Fruit fly (Drosophila melanogaster) whole organism, embryonic: ENCODE measurements around the gene CG13829.

Experiments used
- Atf-2 ChIP-seq: fragments of 200-800 bp; sonication (Bioruptor generic); optimal IDR thresholded peaks from 2 replicates; lab custom pipeline; 2016; ENCODE audit warnings: missing biosample characterization, missing genetic modification characterization
- CG10267 ChIP-seq: fragments of 200-800 bp; sonication (Bioruptor generic); optimal IDR thresholded peaks from 2 replicates; lab custom pipeline; 2018; ENCODE audit warnings: missing biosample characterization, mild to moderate bottlenecking, missing genetic modification characterization, moderate library complexity
- CG11695 ChIP-seq: fragments of 200-800 bp; sonication (Bioruptor generic); IDR thresholded peaks from 3 replicates; pipeline ENCODE4 v1.3.6; 2022; ENCODE audit warnings: missing biosample characterization, missing genetic modification characterization
- CG12071 ChIP-seq: fragments of 200-800 bp; sonication (Bioruptor generic); optimal IDR thresholded peaks from 3 replicates; lab custom pipeline; 2018; ENCODE audit warnings: missing biosample characterization, mild to moderate bottlenecking, missing genetic modification characterization
- CG12942 ChIP-seq: fragments of 200-800 bp; sonication (Bioruptor generic); optimal IDR thresholded peaks from 3 replicates; lab custom pipeline; 2016; ENCODE audit warnings: missing biosample characterization, missing genetic modification characterization
- CG13624 ChIP-seq: fragments of 200-800 bp; sonication (Bioruptor generic); optimal IDR thresholded peaks from 2 replicates; lab custom pipeline; 2016; ENCODE audit warnings: missing biosample characterization, missing genetic modification characterization
- CG13894 ChIP-seq: fragments of 200-800 bp; sonication (Bioruptor generic); optimal IDR thresholded peaks from 3 replicates; lab custom pipeline; 2018; ENCODE audit warnings: missing biosample characterization, mild to moderate bottlenecking, missing genetic modification characterization, moderate library complexity
- CG16779 ChIP-seq: fragments of 200-800 bp; sonication (Bioruptor generic); IDR thresholded peaks from 2 replicates; pipeline ENCODE4 v1.3.6; 2022; ENCODE audit warnings: missing biosample characterization, missing genetic modification characterization
- CG17328 ChIP-seq: fragments of 200-800 bp; sonication (Bioruptor generic); IDR thresholded peaks from 2 replicates; pipeline ENCODE4 v1.3.6; 2022; ENCODE audit warnings: missing biosample characterization, missing genetic modification characterization
- CG17612 ChIP-seq: fragments of 200-800 bp; sonication (Bioruptor generic); IDR thresholded peaks from 2 replicates; pipeline ENCODE4 v1.3.6; 2022; ENCODE audit warnings: missing biosample characterization, missing genetic modification characterization
- CG3065 ChIP-seq: fragments of 200-800 bp; sonication (Bioruptor generic); optimal IDR thresholded peaks from 2 replicates; lab custom pipeline; 2016; ENCODE audit warnings: missing biosample characterization, missing genetic modification characterization
- CG4328 ChIP-seq: fragments of 200-800 bp; sonication (Bioruptor generic); optimal IDR thresholded peaks from 3 replicates; lab custom pipeline; 2017; ENCODE audit warnings: missing biosample characterization, missing genetic modification reagents, missing genetic modification characterization
- CG4360 ChIP-seq: fragments of 200-800 bp; sonication (Bioruptor generic); IDR thresholded peaks from 2 replicates; pipeline ENCODE4 v1.3.6; 2022; ENCODE audit warnings: missing biosample characterization, missing genetic modification characterization
- CG5180 ChIP-seq: fragments of 200-800 bp; sonication (Bioruptor generic); optimal IDR thresholded peaks from 3 replicates; lab custom pipeline; 2017; ENCODE audit warnings: missing biosample characterization, missing genetic modification characterization, mild to moderate bottlenecking, moderate library complexity, missing genetic modification reagents
- CG7357 ChIP-seq: fragments of 200-800 bp; sonication (Bioruptor generic); IDR thresholded peaks from 3 replicates; pipeline ENCODE4 v1.3.6; 2022; ENCODE audit warnings: missing biosample characterization, missing genetic modification characterization
- CG7372 ChIP-seq: fragments of 200-800 bp; sonication (Bioruptor generic); IDR thresholded peaks from 2 replicates; pipeline ENCODE4 v1.3.6; 2022; ENCODE audit warnings: missing biosample characterization, missing genetic modification characterization
- CG7928 ChIP-seq: fragments of 200-800 bp; sonication (Bioruptor generic); optimal IDR thresholded peaks from 2 replicates; lab custom pipeline; 2017; ENCODE audit warnings: missing biosample characterization, mild to moderate bottlenecking, missing genetic modification characterization
- CHES-1-like ChIP-seq: fragments of 200-800 bp; sonication (Bioruptor generic); optimal IDR thresholded peaks from 2 replicates; lab custom pipeline; 2016; ENCODE audit warnings: missing biosample characterization, missing genetic modification characterization
- D19B ChIP-seq: fragments of 200-800 bp; sonication (Bioruptor generic); optimal IDR thresholded peaks from 2 replicates; lab custom pipeline; 2017; ENCODE audit warnings: missing biosample characterization, mild to moderate bottlenecking, missing genetic modification characterization
- Deaf1 ChIP-seq: fragments of 200-800 bp; optimal IDR thresholded peaks from 3 replicates; lab custom pipeline; 2019; ENCODE audit warnings: missing biosample characterization, mild to moderate bottlenecking, missing genetic modification characterization, moderate library complexity
- Eip74EF ChIP-seq, 2 experiments: fragments of 200-800 bp in 1 of 2; fragments of >200 bp in 1 of 2; sonication (Bioruptor generic) in 1 of 2; optimal IDR thresholded peaks; 2 replicates each; lab custom pipeline; 2017 to 2019; ENCODE audit warnings: missing biosample characterization in 2 of 2, missing genetic modification characterization in 2 of 2, mild to moderate bottlenecking in 1 of 2, moderate library complexity in 1 of 2
- Fer2 ChIP-seq: fragments of 200-800 bp; sonication (Bioruptor generic); optimal IDR thresholded peaks from 2 replicates; lab custom pipeline; 2018; ENCODE audit warnings: missing biosample characterization, mild to moderate bottlenecking, missing genetic modification characterization, moderate library complexity
- H15 ChIP-seq: fragments of 200-800 bp; sonication (Bioruptor generic); IDR thresholded peaks from 3 replicates; pipeline ENCODE4 v1.3.6; 2022; ENCODE audit warnings: missing biosample characterization, missing genetic modification characterization
- Lhr ChIP-seq: fragments of 200-800 bp; sonication (Bioruptor generic); optimal IDR thresholded peaks from 3 replicates; lab custom pipeline; 2017; ENCODE audit warnings: mild to moderate bottlenecking, missing biosample characterization, missing genetic modification reagents, missing genetic modification characterization
- Lim3 ChIP-seq: fragments of 200-800 bp; sonication (Bioruptor generic); IDR thresholded peaks from 2 replicates; pipeline ENCODE4 v1.3.6; 2022; ENCODE audit warnings: missing biosample characterization, missing genetic modification characterization
- Nf-YB ChIP-seq: fragments of 200-800 bp; sonication (Bioruptor generic); optimal IDR thresholded peaks from 3 replicates; lab custom pipeline; 2019; ENCODE audit warnings: missing biosample characterization, mild to moderate bottlenecking, missing genetic modification characterization, moderate library complexity
- PHDP ChIP-seq: fragments of 200-800 bp; sonication (Bioruptor generic); optimal IDR thresholded peaks from 3 replicates; lab custom pipeline; 2018; ENCODE audit warnings: missing biosample characterization, mild to moderate bottlenecking, missing genetic modification characterization, moderate library complexity
- Rx ChIP-seq: fragments of 200-800 bp; sonication (Bioruptor generic); IDR thresholded peaks from 2 replicates; pipeline ENCODE4 v1.3.6; 2022; ENCODE audit warnings: missing biosample characterization, missing genetic modification characterization
- Scr ChIP-seq: fragments of 200-800 bp; sonication (Bioruptor generic); IDR thresholded peaks from 2 replicates; pipeline ENCODE4 v1.3.6; 2022; ENCODE audit warnings: missing biosample characterization, missing genetic modification characterization; ENCODE audit not compliant: partially characterized antibody
- Trl ChIP-seq, 3 experiments: fragments of >200 bp in 2 of 3; fragments of 200-800 bp in 1 of 3; sonication (Bioruptor generic) in 1 of 3; optimal IDR thresholded peaks; 2 replicates in 1 of 3; 3 replicates in 2 of 3; lab custom pipeline; 2016 to 2017; ENCODE audit warnings: missing biosample characterization in 1 of 3, missing genetic modification characterization in 1 of 3
- ap ChIP-seq: fragments of 200-800 bp; sonication (Bioruptor generic); IDR thresholded peaks from 2 replicates; pipeline ENCODE4 v1.3.6; 2022; ENCODE audit warnings: missing biosample characterization, missing genetic modification characterization
- bcd ChIP-seq: fragments of 200-800 bp; sonication (Bioruptor generic); optimal IDR thresholded peaks from 2 replicates; lab custom pipeline; 2017; ENCODE audit warnings: missing biosample characterization, mild to moderate bottlenecking, missing genetic modification characterization
- bigmax ChIP-seq: fragments of 200-800 bp; sonication (Bioruptor generic); optimal IDR thresholded peaks from 2 replicates; lab custom pipeline; 2018; ENCODE audit warnings: missing biosample characterization, mild to moderate bottlenecking, missing genetic modification characterization
- cad ChIP-seq: fragments of >200 bp; optimal IDR thresholded peaks from 2 replicates; lab custom pipeline; 2017; ENCODE audit warnings: missing biosample characterization, missing genetic modification characterization
- cg ChIP-seq: fragments of 200-800 bp; sonication (Bioruptor generic); optimal IDR thresholded peaks from 3 replicates; lab custom pipeline; 2019; ENCODE audit warnings: missing biosample characterization, mild to moderate bottlenecking, missing genetic modification characterization, moderate library complexity
- ci ChIP-seq: fragments of 200-800 bp; sonication (Bioruptor generic); IDR thresholded peaks from 3 replicates; pipeline ENCODE4 v1.3.6; 2022; ENCODE audit warnings: missing biosample characterization, missing genetic modification characterization
- croc ChIP-seq: fragments of 200-800 bp; sonication (Bioruptor generic); conservative IDR thresholded peaks from 3 replicates; pipeline ENCODE4 v1.3.6; 2022; ENCODE audit warnings: missing biosample characterization, missing genetic modification characterization
- crol ChIP-seq: fragments of 200-800 bp; sonication (Bioruptor generic); IDR thresholded peaks from 2 replicates; pipeline ENCODE4 v1.3.6; 2022; ENCODE audit warnings: missing biosample characterization, missing genetic modification characterization
- dimm ChIP-seq: fragments of 200-800 bp; sonication (Bioruptor generic); IDR thresholded peaks from 2 replicates; pipeline ENCODE4 v1.3.6; 2022; ENCODE audit warnings: missing biosample characterization, missing genetic modification characterization
- disco-r ChIP-seq: fragments of 200-800 bp; sonication (Bioruptor generic); optimal IDR thresholded peaks from 2 replicates; lab custom pipeline; 2016; ENCODE audit warnings: missing biosample characterization, missing genetic modification characterization
- esg ChIP-seq: fragments of 200-800 bp; sonication (Bioruptor generic); conservative IDR thresholded peaks from 2 replicates; pipeline ENCODE4 v1.3.6; 2022; ENCODE audit warnings: missing biosample characterization, missing genetic modification characterization
- lbe ChIP-seq: fragments of 200-800 bp; sonication (Bioruptor generic); optimal IDR thresholded peaks from 2 replicates; lab custom pipeline; 2016; ENCODE audit warnings: missing biosample characterization, mild to moderate bottlenecking, missing genetic modification characterization
- lilli ChIP-seq: fragments of 200-800 bp; sonication (Bioruptor generic); optimal IDR thresholded peaks from 3 replicates; lab custom pipeline; 2016; ENCODE audit warnings: missing biosample characterization, missing genetic modification characterization
- lola ChIP-seq, 3 experiments: fragments of >200 bp in 2 of 3; fragments of 200-800 bp in 1 of 3; sonication (Bioruptor generic) in 1 of 3; optimal IDR thresholded peaks; 2 replicates each; lab custom pipeline; 2017 to 2019; ENCODE audit warnings: missing biosample characterization in 3 of 3, missing genetic modification characterization in 3 of 3, mild to moderate bottlenecking in 1 of 3, moderate library complexity in 1 of 3
- nom ChIP-seq: fragments of 200-800 bp; sonication (Bioruptor generic); optimal IDR thresholded peaks from 2 replicates; lab custom pipeline; 2017; ENCODE audit warnings: missing biosample characterization, missing genetic modification characterization, mild to moderate bottlenecking, moderate library complexity, missing genetic modification reagents
- sim ChIP-seq: fragments of 200-800 bp; sonication (Bioruptor generic); IDR thresholded peaks from 2 replicates; pipeline ENCODE4 v1.3.6; 2022; ENCODE audit warnings: missing biosample characterization, missing genetic modification characterization
- sna ChIP-seq: fragments of 200-800 bp; sonication (Bioruptor generic); IDR thresholded peaks from 2 replicates; pipeline ENCODE4 v1.3.6; 2022; ENCODE audit warnings: missing biosample characterization, missing genetic modification characterization; ENCODE audit not compliant: partially characterized antibody
- tin ChIP-seq: fragments of 200-800 bp; sonication (Bioruptor generic); optimal IDR thresholded peaks from 3 replicates; lab custom pipeline; 2016; ENCODE audit warnings: missing biosample characterization, missing genetic modification characterization
- twi ChIP-seq: fragments of 200-800 bp; optimal IDR thresholded peaks from 2 replicates; lab custom pipeline; 2019; ENCODE audit warnings: missing biosample characterization, mild to moderate bottlenecking, missing genetic modification characterization, moderate library complexity
- vfl ChIP-seq: fragments of 200-800 bp; sonication (Bioruptor generic); optimal IDR thresholded peaks from 2 replicates; lab custom pipeline; 2016; ENCODE audit warnings: missing biosample characterization, missing genetic modification characterization
- wek ChIP-seq: fragments of 200-800 bp; sonication (Bioruptor generic); optimal IDR thresholded peaks from 3 replicates; lab custom pipeline; 2018; ENCODE audit warnings: missing biosample characterization, mild to moderate bottlenecking, missing genetic modification characterization, moderate library complexity

Gene CG13829

dm6 chr3R:23201122-23201521 is 40.0 kb upstream of the CG13829 start (continued):
- TF ChIP-seq CG5180 (GFP tag; lab: Kevin White, UChicago), result no peak
- no peak for TF ChIP-seq CG4328 (GFP tag; lab: Kevin White, UChicago)
- peak; percentile 24 for TF ChIP-seq twi (tag; lab: Kevin White, UChicago)
- no peak for TF ChIP-seq lola (GFP tag; optimal IDR thresholded peaks at IDR 0.05; lab: Kevin White, UChicago)
- TF ChIP-seq vfl (GFP tag; lab: Kevin White, UChicago), result no peak
- TF ChIP-seq ap (GFP tag; lab: Robert Waterston, UW), result no peak
- TF ChIP-seq ci (GFP tag; lab: Robert Waterston, UW), result peak; percentile 86
- TF ChIP-seq wek (GFP tag; lab: Kevin White, UChicago), result no peak
- TF ChIP-seq D19B (GFP tag; lab: Kevin White, UChicago), result no peak
- TF ChIP-seq crol (GFP tag; lab: Robert Waterston, UW), result no peak; the same call in 1 of the 2 replicates
- TF ChIP-seq esg, result no peak
- no peak for TF ChIP-seq PHDP (tag; lab: Kevin White, UChicago)
- peak; percentile 31 to 49 for TF ChIP-seq Trl (optimal IDR thresholded peaks at IDR 0.05; lab: Kevin White, UChicago)
- TF ChIP-seq Trl (GFP tag; optimal IDR thresholded peaks at IDR 0.05; lab: Kevin White, UChicago), result no peak
- TF ChIP-seq CG11695 (GFP tag; lab: Robert Waterston, UW), result no peak
- peak; percentile 46 for TF ChIP-seq CG12071
- TF ChIP-seq CG13894 (tag; lab: Kevin White, UChicago), result no peak
- TF ChIP-seq Deaf1 (tag; lab: Kevin White, UChicago), result no peak
- no peak for TF ChIP-seq CG10267
- TF ChIP-seq Fer2 (tag; lab: Kevin White, UChicago), result no peak
- no peak for TF ChIP-seq CHES-1-like (GFP tag; lab: Kevin White, UChicago)
- no peak for TF ChIP-seq bigmax (GFP tag; lab: Kevin White, UChicago)
- TF ChIP-seq CG17328 (GFP tag; lab: Robert Waterston, UW), result peak; percentile 57; the same call in 1 of the 2 replicates
- TF ChIP-seq cg, result peak; percentile 96
- no peak for TF ChIP-seq cad (GFP tag; lab: Kevin White, UChicago)
- TF ChIP-seq Atf-2, result no peak
- TF ChIP-seq Scr, result no peak; the same call in 1 of the 2 replicates
- TF ChIP-seq CG4360 (GFP tag; lab: Robert Waterston, UW), result 0 out of 2 replicates have a peak, but pooled peaks have one; percentile 41
- no peak for TF ChIP-seq CG12942 (GFP tag; lab: Kevin White, UChicago)
- TF ChIP-seq lilli (GFP tag; lab: Kevin White, UChicago), result no peak
- peak; percentile 51 for TF ChIP-seq nom
- TF ChIP-seq CG17612 (GFP tag; lab: Robert Waterston, UW), result no peak
- no peak for TF ChIP-seq H15 (GFP tag; lab: Robert Waterston, UW)
- TF ChIP-seq CG7357, result no peak
- no peak for TF ChIP-seq croc (GFP tag; lab: Robert Waterston, UW)
- TF ChIP-seq CG7372, result no peak
- peak; percentile 96 for TF ChIP-seq Nf-YB
- TF ChIP-seq Eip74EF (GFP tag; optimal IDR thresholded peaks at IDR 0.05; lab: Kevin White, UChicago), result no peak
- TF ChIP-seq sim (GFP tag; lab: Robert Waterston, UW), result 0 out of 2 replicates have a peak, but pooled peaks have one; percentile 35
- TF ChIP-seq tin (GFP tag; lab: Kevin White, UChicago), result no peak
- no peak for TF ChIP-seq CG3065 (GFP tag; lab: Kevin White, UChicago)
- TF ChIP-seq dimm, result no peak
- peak; percentile 7 for TF ChIP-seq lbe (GFP tag; lab: Kevin White, UChicago)
- no peak for TF ChIP-seq CG13624 (GFP tag; lab: Kevin White, UChicago)
- no peak for TF ChIP-seq Lhr (GFP tag; lab: Kevin White, UChicago)
- TF ChIP-seq Lim3 (GFP tag; lab: Robert Waterston, UW), result no peak
- no peak for TF ChIP-seq Rx
- TF ChIP-seq sna (GFP tag; lab: Robert Waterston, UW), result peak; percentile 37; the same call in 1 of the 2 replicates
- no peak for TF ChIP-seq CG16779 (GFP tag; lab: Robert Waterston, UW)
- TF ChIP-seq CG7928 (GFP tag; lab: Kevin White, UChicago), result no peak
- TF ChIP-seq bcd (GFP tag; lab: Kevin White, UChicago), result peak; percentile 30
- TF ChIP-seq disco-r (GFP tag; lab: Kevin White, UChicago), result no peak
